Fruit fly (Drosophila melanogaster): ENCODE data around the gene Cp15.

Cp15 gene

DNA sequence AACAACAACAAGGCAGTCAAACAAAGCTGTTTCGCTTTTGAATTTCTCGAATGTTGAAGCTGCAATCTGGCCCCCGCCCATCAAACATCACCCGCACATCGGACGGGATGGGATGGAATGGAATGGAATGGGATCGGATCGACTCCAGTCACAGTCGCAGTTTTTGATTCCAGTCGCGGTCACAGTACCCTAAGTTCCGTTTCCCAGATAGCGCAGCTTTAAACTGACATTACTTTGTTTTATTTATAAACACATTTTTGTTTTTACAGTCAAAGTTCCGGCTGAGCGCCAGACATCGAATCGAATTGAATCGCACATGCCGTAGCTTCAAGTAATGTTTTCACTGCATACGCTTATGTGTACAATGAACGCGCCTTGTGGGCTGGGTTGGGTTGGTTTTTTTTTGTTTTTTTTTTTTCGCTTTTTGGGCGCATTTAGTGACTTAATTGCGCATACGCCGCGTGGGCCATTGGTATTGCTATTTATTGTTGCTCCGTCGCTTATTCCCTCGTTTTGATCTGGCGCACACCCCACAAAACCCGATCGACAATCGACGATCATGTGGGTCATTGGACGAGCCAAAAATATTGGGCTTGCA, 39.5 kb upstream of the Cp15 start (continued):
- TF ChIP-seq CG17328 (GFP tag; IDR thresholded peaks at IDR 0.05) (no peak), Fer2 (tag; optimal IDR thresholded peaks at IDR 0.05) (no peak), MBD-R2 (GFP tag; IDR thresholded peaks at IDR 0.05) (no peak), Hr78 (GFP tag; optimal IDR thresholded peaks at IDR 0.05) (no peak), CG15601 (tag; optimal IDR thresholded peaks at IDR 0.05) (no peak), CG4328 (GFP tag; optimal IDR thresholded peaks at IDR 0.05) (no peak), CG14710 (tag; optimal IDR thresholded peaks at IDR 0.05) (no peak), CG13296 (GFP tag; optimal IDR thresholded peaks at IDR 0.05) (no peak), sens-2 (GFP tag; IDR thresholded peaks at IDR 0.05) (no peak), croc (GFP tag; conservative IDR thresholded peaks at IDR 0.05) (no peak), CG4730 (GFP tag; IDR thresholded peaks at IDR 0.05) (no peak), dysf (GFP tag; IDR thresholded peaks at IDR 0.05) (peak; percentile 15; the same call in 1 of the 3 replicates), NFAT (GFP tag; IDR thresholded peaks at IDR 0.05) (no peak), CG32772 (GFP tag; IDR thresholded peaks at IDR 0.05) (peak; percentile 40; the same call in 1 of the 2 replicates), CG18764 (GFP tag; optimal IDR thresholded peaks at IDR 0.05) (no peak), Nf-YC (tag; optimal IDR thresholded peaks at IDR 0.05) (no peak), CG6791 (GFP tag; IDR thresholded peaks at IDR 0.05; ENCODE audit: partially characterized antibody) (0 out of 3 replicates have a peak, but pooled peaks have one; percentile 10), gfzf (GFP tag; optimal IDR thresholded peaks at IDR 0.05) (no peak), CG13424 (tag; optimal IDR thresholded peaks at IDR 0.05) (no peak), CG13894 (tag; optimal IDR thresholded peaks at IDR 0.05) (peak; percentile 0), CG32532 (GFP tag; IDR thresholded peaks at IDR 0.05) (peak; percentile 5; the same call in 1 of the 2 replicates), GATAe (GFP tag; conservative IDR thresholded peaks at IDR 0.05) (no peak), Side (GFP tag; optimal IDR thresholded peaks at IDR 0.05) (no peak), CG7372 (GFP tag; IDR thresholded peaks at IDR 0.05) (peak; percentile 32; the same call in 1 of the 2 replicates), emc (GFP tag; optimal IDR thresholded peaks at IDR 0.05) (no peak), Hr3 (GFP tag; optimal IDR thresholded peaks at IDR 0.05) (no peak), kni (GFP tag; optimal IDR thresholded peaks at IDR 0.05) (no peak), Meics (GFP tag; optimal IDR thresholded peaks at IDR 0.05) (no peak), pb (GFP tag; optimal IDR thresholded peaks at IDR 0.05) (no peak), dmrt11E (tag; optimal IDR thresholded peaks at IDR 0.05) (no peak), ftz-f1 (GFP tag; optimal IDR thresholded peaks at IDR 0.05) (peak; percentile 75), Rx (GFP tag; IDR thresholded peaks at IDR 0.05) (no peak), cas (GFP tag; IDR thresholded peaks at IDR 0.05) (no peak), so (GFP tag; IDR thresholded peaks at IDR 0.05) (no peak), CG17912 (GFP tag; optimal IDR thresholded peaks at IDR 0.05) (no peak), sd (tag; optimal IDR thresholded peaks at IDR 0.05) (peak; percentile 17), CG8944 (GFP tag; optimal IDR thresholded peaks at IDR 0.05) (no peak), CG12299 (tag; optimal IDR thresholded peaks at IDR 0.05) (no peak), Dref (GFP tag; IDR thresholded peaks at IDR 0.05) (no peak), Six4 (GFP tag; optimal IDR thresholded peaks at IDR 0.05) (no peak), Hsf (GFP tag; optimal IDR thresholded peaks at IDR 0.05) (no peak), esg (GFP tag; conservative IDR thresholded peaks at IDR 0.05) (no peak)

DNA sequence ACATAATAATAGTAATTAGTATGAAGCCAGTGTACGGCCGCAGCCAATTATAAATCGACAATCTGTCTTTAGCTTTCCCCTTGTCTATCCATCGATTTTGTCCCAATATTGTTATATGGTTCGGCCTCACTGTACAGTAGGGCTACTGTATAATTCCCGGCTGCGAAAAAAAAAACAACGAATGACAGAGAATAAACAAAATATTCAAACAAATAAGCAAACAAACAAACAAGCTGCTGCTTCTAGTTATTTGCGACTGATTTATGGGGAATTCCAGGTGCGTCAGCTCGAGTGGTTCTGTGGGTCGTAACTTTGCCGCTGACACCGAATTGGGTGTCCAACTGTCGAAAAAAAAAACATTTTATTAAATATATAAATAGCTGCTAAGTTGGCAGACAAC, 38.6 kb upstream of the Cp15 start:
- TF ChIP-seq NC2α (GFP tag; optimal IDR thresholded peaks at IDR 0.05) (no peak), CG3838 (GFP tag; optimal IDR thresholded peaks at IDR 0.05) (no peak), vfl (GFP tag; optimal IDR thresholded peaks at IDR 0.05) (no peak), Gsc (GFP tag; IDR thresholded peaks at IDR 0.05) (no peak), pum (GFP tag; optimal IDR thresholded peaks at IDR 0.05) (no peak), z (GFP tag; IDR thresholded peaks at IDR 0.05) (no peak), nerfin-2 (GFP tag; IDR thresholded peaks at IDR 0.05; ENCODE audit: partially characterized antibody) (no peak), nom (GFP tag; optimal IDR thresholded peaks at IDR 0.05) (no peak), wek (GFP tag; optimal IDR thresholded peaks at IDR 0.05) (peak; percentile 5), Blimp-1 (GFP tag; optimal IDR thresholded peaks at IDR 0.05) (peak; percentile 32), CG6791 (GFP tag; IDR thresholded peaks at IDR 0.05; ENCODE audit: partially characterized antibody) (no peak), jing (GFP tag; optimal IDR thresholded peaks at IDR 0.05) (no peak)

All from whole organism, embryonic.